Fruit fly (Drosophila melanogaster) whole organism, pupa: ENCODE results near the gene RhoGEF3.

ENCODE experiments used
- CG10348 ChIP-seq: fragments of 200-800 bp; sonication (Bioruptor generic); IDR thresholded peaks from 2 replicates; pipeline ENCODE4 v1.3.6; 2022; ENCODE audit warnings: missing biosample characterization, missing genetic modification characterization
- CG12605 ChIP-seq: fragments of 200-800 bp; sonication (Bioruptor generic); IDR thresholded peaks from 2 replicates; pipeline ENCODE4 v1.3.6; 2022; ENCODE audit warnings: missing biosample characterization, missing genetic modification characterization
- CG13204 ChIP-seq: fragments of 200-800 bp; sonication (Bioruptor generic); optimal IDR thresholded peaks from 2 replicates; lab custom pipeline; 2018; ENCODE audit warnings: missing biosample characterization, mild to moderate bottlenecking, missing genetic modification characterization, moderate library complexity
- CG14655 ChIP-seq: fragments of 200-800 bp; sonication (Bioruptor generic); optimal IDR thresholded peaks from 3 replicates; lab custom pipeline; 2017; ENCODE audit warnings: mild to moderate bottlenecking, missing biosample characterization, missing genetic modification reagents, missing genetic modification characterization
- CG15710 ChIP-seq: fragments of 200-800 bp; sonication (Bioruptor generic); optimal IDR thresholded peaks from 2 replicates; lab custom pipeline; 2018; ENCODE audit warnings: missing biosample characterization, mild to moderate bottlenecking, missing genetic modification characterization, moderate library complexity
- CG17806 ChIP-seq: fragments of 200-800 bp; sonication (Bioruptor generic); optimal IDR thresholded peaks from 2 replicates; lab custom pipeline; 2018; ENCODE audit warnings: missing biosample characterization, mild to moderate bottlenecking, missing genetic modification characterization, moderate library complexity
- CG32121 ChIP-seq: fragments of 200-800 bp; sonication (Bioruptor generic); IDR thresholded peaks from 2 replicates; pipeline ENCODE4 v1.3.6; 2022; ENCODE audit warnings: missing biosample characterization, missing genetic modification characterization
- CG34367 ChIP-seq: fragments of 200-800 bp; sonication (Bioruptor generic); optimal IDR thresholded peaks from 2 replicates; lab custom pipeline; 2018; ENCODE audit warnings: missing biosample characterization, mild to moderate bottlenecking, missing genetic modification characterization
- CG4496 ChIP-seq: fragments of 200-800 bp; sonication (Bioruptor generic); IDR thresholded peaks from 3 replicates; pipeline ENCODE4 v1.3.6; 2022; ENCODE audit warnings: missing biosample characterization, missing genetic modification characterization
- CG8159 ChIP-seq: fragments of 200-800 bp; sonication (Bioruptor generic); optimal IDR thresholded peaks from 3 replicates; lab custom pipeline; 2018; ENCODE audit warnings: missing biosample characterization, mild to moderate bottlenecking, missing genetic modification characterization, moderate library complexity
- CG8301 ChIP-seq: fragments of 200-800 bp; sonication (Bioruptor generic); optimal IDR thresholded peaks from 2 replicates; lab custom pipeline; 2018; ENCODE audit warnings: missing biosample characterization, mild to moderate bottlenecking, missing genetic modification characterization
- CG9948 ChIP-seq: fragments of 200-800 bp; sonication (Bioruptor generic); optimal IDR thresholded peaks from 2 replicates; lab custom pipeline; 2018; ENCODE audit warnings: missing biosample characterization, mild to moderate bottlenecking, missing genetic modification characterization, moderate library complexity
- D1 ChIP-seq: fragments of 200-800 bp; sonication (Bioruptor generic); optimal IDR thresholded peaks from 2 replicates; lab custom pipeline; 2018; ENCODE audit warnings: missing biosample characterization, mild to moderate bottlenecking, missing genetic modification characterization, moderate library complexity
- EcR ChIP-seq: fragments of 200-800 bp; sonication (Bioruptor generic); optimal IDR thresholded peaks from 3 replicates; lab custom pipeline; 2019; ENCODE audit warnings: missing biosample characterization, missing genetic modification characterization, mild to moderate bottlenecking, moderate library complexity, missing genetic modification reagents
- Ets98B ChIP-seq: fragments of 200-800 bp; sonication (Bioruptor generic); IDR thresholded peaks from 2 replicates; pipeline ENCODE4 v1.3.6; 2022; ENCODE audit warnings: missing biosample characterization, missing genetic modification characterization
- Pif1A ChIP-seq: fragments of 200-800 bp; sonication (Bioruptor generic); optimal IDR thresholded peaks from 3 replicates; lab custom pipeline; 2016; ENCODE audit warnings: missing biosample characterization, missing genetic modification characterization
- Pif1B ChIP-seq: fragments of 200-800 bp; sonication (Bioruptor generic); optimal IDR thresholded peaks from 3 replicates; lab custom pipeline; 2016; ENCODE audit warnings: missing biosample characterization, missing genetic modification characterization
- Snoo ChIP-seq: fragments of 200-800 bp; sonication (Bioruptor generic); optimal IDR thresholded peaks from 3 replicates; lab custom pipeline; 2017; ENCODE audit warnings: missing biosample characterization, mild to moderate bottlenecking, missing genetic modification characterization, inconsistent platforms
- fd96Ca ChIP-seq: fragments of 200-800 bp; sonication (Bioruptor generic); IDR thresholded peaks from 3 replicates; pipeline ENCODE4 v1.3.6; 2022; ENCODE audit warnings: missing biosample characterization, missing genetic modification characterization
- gl ChIP-seq: fragments of 200-800 bp; sonication (Bioruptor generic); optimal IDR thresholded peaks from 2 replicates; lab custom pipeline; 2018; ENCODE audit warnings: missing biosample characterization, mild to moderate bottlenecking, missing genetic modification characterization
- rn ChIP-seq: fragments of 200-800 bp; sonication (Bioruptor generic); IDR thresholded peaks from 2 replicates; pipeline ENCODE4 v1.3.6; 2022; ENCODE audit warnings: missing biosample characterization, missing genetic modification characterization

The RhoGEF3 gene

dm6 chr3L:276736-277487, at the start of gene RhoGEF3:
Gene RhoGEF3, plus strand, starts transcription at chr3L:277437.
- TF ChIP-seq CG14655 (GFP tag; lab: Kevin White, UChicago): no peak
- TF ChIP-seq D1 (tag; lab: Kevin White, UChicago): no peak
- no peak for TF ChIP-seq CG8301 (tag; lab: Kevin White, UChicago)
- TF ChIP-seq CG15710 (tag; lab: Kevin White, UChicago): no peak
- no peak for TF ChIP-seq CG34367 (tag; lab: Kevin White, UChicago)
- no peak for TF ChIP-seq Pif1B (GFP tag; lab: Kevin White, UChicago)
- no peak for TF ChIP-seq fd96Ca (GFP tag; lab: Robert Waterston, UW)
- TF ChIP-seq CG9948 (tag; lab: Kevin White, UChicago): no peak
- no peak for TF ChIP-seq Ets98B
- no peak for TF ChIP-seq rn
- TF ChIP-seq Pif1A (GFP tag; lab: Kevin White, UChicago): no peak
- no peak for TF ChIP-seq CG10348
- no peak for TF ChIP-seq gl (tag; lab: Kevin White, UChicago)

dm6 chr3L:231504-231903, 45.7 kb upstream of the RhoGEF3 start, which contains the start of gene CG42846:
Gene CG42846, minus strand, starts transcription at chr3L:231604.
- TF ChIP-seq Pif1B (GFP tag; lab: Kevin White, UChicago) (no peak), Pif1A (GFP tag; lab: Kevin White, UChicago) (no peak), CG15710 (tag; lab: Kevin White, UChicago) (no peak), CG10348 (no peak), EcR (no peak), rn (no peak), CG13204 (GFP tag; lab: Kevin White, UChicago) (no peak), Snoo (tag; lab: Kevin White, UChicago) (no peak), CG32121 (GFP tag; lab: Robert Waterston, UW) (no peak), CG4496 (GFP tag; lab: Robert Waterston, UW) (no peak), CG8301 (tag; lab: Kevin White, UChicago) (no peak), D1 (tag; lab: Kevin White, UChicago) (no peak), CG8159 (tag; lab: Kevin White, UChicago) (no peak), gl (tag; lab: Kevin White, UChicago) (no peak), CG14655 (GFP tag; lab: Kevin White, UChicago) (no peak)

- TF ChIP-seq CG4496 (GFP tag; lab: Robert Waterston, UW) (no peak), CG15710 (tag; lab: Kevin White, UChicago) (no peak), Pif1B (GFP tag; lab: Kevin White, UChicago) (no peak), CG32121 (GFP tag; lab: Robert Waterston, UW) (no peak), EcR (no peak), Snoo (tag; lab: Kevin White, UChicago) (no peak), CG9948 (tag; lab: Kevin White, UChicago) (no peak), Pif1A (GFP tag; lab: Kevin White, UChicago) (no peak), CG17806 (no peak), gl (tag; lab: Kevin White, UChicago) (no peak), CG34367 (tag; lab: Kevin White, UChicago) (no peak), CG13204 (GFP tag; lab: Kevin White, UChicago) (no peak), fd96Ca (GFP tag; lab: Robert Waterston, UW) (no peak), CG8301 (tag; lab: Kevin White, UChicago) (no peak), D1 (tag; lab: Kevin White, UChicago) (no peak), Ets98B (no peak), CG14655 (GFP tag; lab: Kevin White, UChicago) (no peak)
Measured at dm6 chr3L:232267-232666, 45.0 kb upstream of the RhoGEF3 start, which contains the start of gene CG34454. Gene CG34454, minus strand, starts transcription at chr3L:232350.

- TF ChIP-seq CG12605 (GFP tag; lab: Robert Waterston, UW) (no peak), Pif1B (GFP tag; lab: Kevin White, UChicago) (no peak), D1 (tag; lab: Kevin White, UChicago) (no peak), CG17806 (no peak), CG8159 (tag; lab: Kevin White, UChicago) (no peak)
Measured at dm6 chr3L:233251-233650, 44.0 kb upstream of the RhoGEF3 start, which contains the start of gene CG34453. Gene CG34453, minus strand, starts transcription at chr3L:233351.

dm6 chr3L:234337-234736, 42.9 kb upstream of the RhoGEF3 start:
- TF ChIP-seq Pif1A (GFP tag; lab: Kevin White, UChicago): no peak
- TF ChIP-seq CG10348: no peak
- no peak for TF ChIP-seq CG12605 (GFP tag; lab: Robert Waterston, UW)
- TF ChIP-seq CG13204 (GFP tag; lab: Kevin White, UChicago): no peak
- TF ChIP-seq CG4496 (GFP tag; lab: Robert Waterston, UW): no peak
- no peak for TF ChIP-seq Pif1B (GFP tag; lab: Kevin White, UChicago)
- TF ChIP-seq CG32121 (GFP tag; lab: Robert Waterston, UW): no peak
- no peak for TF ChIP-seq CG8159 (tag; lab: Kevin White, UChicago)
- no peak for TF ChIP-seq EcR
- TF ChIP-seq Snoo (tag; lab: Kevin White, UChicago): no peak
- TF ChIP-seq D1 (tag; lab: Kevin White, UChicago): no peak
- TF ChIP-seq CG15710 (tag; lab: Kevin White, UChicago): no peak
- TF ChIP-seq fd96Ca (GFP tag; lab: Robert Waterston, UW): no peak
- no peak for TF ChIP-seq CG9948 (tag; lab: Kevin White, UChicago)
- no peak for TF ChIP-seq CG8301 (tag; lab: Kevin White, UChicago)
- TF ChIP-seq CG14655 (GFP tag; lab: Kevin White, UChicago): no peak
- TF ChIP-seq CG17806: no peak
